Worm (Caenorhabditis elegans) whole organism, L4 larva: ENCODE measurements around the gene Y53G8AR.9.

Source experiments
- F26F4.8 ChIP-seq: fragments of 200-800 bp; sonication (Bioruptor generic); conservative IDR thresholded peaks from 2 replicates; pipeline ENCODE4 v1.3.6; 2022; ENCODE audit warnings: missing genetic modification characterization, missing compliant biosample characterization
- F44E2.7 ChIP-seq: fragments of 200-800 bp; sonication (Bioruptor generic); IDR thresholded peaks from 2 replicates; pipeline ENCODE4 v2.1.2; 2022; ENCODE audit warnings: missing genetic modification characterization, missing compliant biosample characterization
- F49E8.2 ChIP-seq: sonication (generic microtip); optimal IDR thresholded peaks from 2 replicates; lab custom pipeline; 2016; ENCODE audit warnings: missing compliant biosample characterization, mild to moderate bottlenecking, missing genetic modification characterization, borderline replicate concordance
- Y48G9A.11 ChIP-seq: fragments of 200-800 bp; sonication (Bioruptor generic); IDR thresholded peaks from 2 replicates; pipeline ENCODE4 v1.3.6; 2022; ENCODE audit warnings: missing genetic modification reagents, missing genetic modification characterization, missing compliant biosample characterization
- ZK546.5 ChIP-seq, 2 experiments: sonication (generic microtip); optimal IDR thresholded peaks; 2 replicates each; lab custom pipeline; 2017; ENCODE audit warnings: missing biosample characterization in 2 of 2, missing genetic modification characterization in 2 of 2
- aha-1 ChIP-seq: fragments of 150-350 bp; peaks from one replicate; lab custom pipeline; 2014; ENCODE audit warnings: missing biosample characterization, missing genetic modification characterization
- aly-2 ChIP-seq: sonication (generic microtip); optimal IDR thresholded peaks from 2 replicates; lab custom pipeline; 2018; ENCODE audit warnings: missing biosample characterization, missing genetic modification characterization
- attf-4 ChIP-seq: sonication (generic microtip); optimal IDR thresholded peaks from 3 replicates; lab custom pipeline; 2017; ENCODE audit warnings: missing biosample characterization, missing genetic modification characterization
- ceh-20 ChIP-seq: fragments of 200-800 bp; sonication (Bioruptor generic); IDR thresholded peaks from 2 replicates; pipeline ENCODE4 v1.3.6; 2022; ENCODE audit warnings: missing genetic modification reagents, missing genetic modification characterization, missing compliant biosample characterization
- ceh-28 ChIP-seq: fragments of 150-350 bp; optimal IDR thresholded peaks from 2 replicates; lab custom pipeline; 2014; ENCODE audit warnings: missing biosample characterization, missing genetic modification reagents, missing genetic modification characterization
- ceh-32 ChIP-seq: sonication (generic microtip); optimal IDR thresholded peaks from 2 replicates; lab custom pipeline; 2016; ENCODE audit warnings: mild to moderate bottlenecking, missing genetic modification characterization, missing compliant biosample characterization; ENCODE audit not compliant: poor library complexity
- ceh-44 ChIP-seq: fragments of 200-800 bp; sonication (Bioruptor generic); IDR thresholded peaks from 2 replicates; pipeline ENCODE4 v1.3.6; 2022; ENCODE audit warnings: missing genetic modification reagents, missing genetic modification characterization, missing compliant biosample characterization
- ceh-62 ChIP-seq: sonication (generic microtip); optimal IDR thresholded peaks from 2 replicates; lab custom pipeline; 2017; ENCODE audit warnings: missing biosample characterization, missing genetic modification characterization
- ceh-82 ChIP-seq: sonication (generic microtip); optimal IDR thresholded peaks from 2 replicates; lab custom pipeline; 2017; ENCODE audit warnings: missing biosample characterization, missing genetic modification characterization
- cey-2 ChIP-seq: sonication (generic microtip); optimal IDR thresholded peaks from 3 replicates; lab custom pipeline; 2017; ENCODE audit warnings: missing genetic modification characterization, mild to moderate bottlenecking, missing compliant biosample characterization, antibody characterized with exemption, borderline replicate concordance; ENCODE audit not compliant: insufficient read depth
- daf-12 ChIP-seq: fragments of 150-350 bp; optimal IDR thresholded peaks from 2 replicates; lab custom pipeline; 2014; ENCODE audit warnings: missing biosample characterization, missing genetic modification reagents, missing genetic modification characterization
- daf-19 ChIP-seq: fragments of 200-800 bp; sonication (Bioruptor generic); conservative IDR thresholded peaks from 2 replicates; pipeline ENCODE4 v1.3.6; 2022; ENCODE audit warnings: missing genetic modification characterization, missing compliant biosample characterization
- daf-8 ChIP-seq: fragments of 200-800 bp; sonication (Bioruptor generic); IDR thresholded peaks from 2 replicates; pipeline ENCODE4 v1.3.6; 2022; ENCODE audit warnings: missing genetic modification characterization, missing compliant biosample characterization
- dmd-6 ChIP-seq: fragments of 200-800 bp; sonication (Bioruptor generic); IDR thresholded peaks from 2 replicates; pipeline ENCODE4 v1.3.6; 2022; ENCODE audit warnings: missing genetic modification reagents, missing genetic modification characterization, missing compliant biosample characterization
- dpl-1 ChIP-seq: fragments of 150-350 bp; optimal IDR thresholded peaks from 2 replicates; lab custom pipeline; 2014; ENCODE audit warnings: missing biosample characterization, missing genetic modification reagents, missing genetic modification characterization
- dve-1 ChIP-seq: sonication (generic microtip); optimal IDR thresholded peaks from 2 replicates; lab custom pipeline; 2017; ENCODE audit warnings: antibody characterized with exemption, mild to moderate bottlenecking, missing genetic modification characterization, missing compliant biosample characterization; ENCODE audit not compliant: insufficient read depth
- hif-1 ChIP-seq, 2 experiments: sonication (generic microtip); optimal IDR thresholded peaks; 2 replicates each; lab custom pipeline; 2016 to 2017; ENCODE audit warnings: missing compliant biosample characterization in 2 of 2, missing genetic modification characterization in 2 of 2, missing genetic modification reagents in 2 of 2, missing genotype in 2 of 2, mild to moderate bottlenecking in 1 of 2
- hlh-11 ChIP-seq: fragments of 200-800 bp; sonication (Bioruptor generic); optimal IDR thresholded peaks from 2 replicates; lab custom pipeline; 2018; ENCODE audit warnings: mild to moderate bottlenecking, missing genetic modification characterization, missing compliant biosample characterization
- hmg-1.1 ChIP-seq: fragments of 200-800 bp; sonication (Bioruptor generic); IDR thresholded peaks from 2 replicates; pipeline ENCODE4 v1.3.6; 2022; ENCODE audit warnings: missing genetic modification reagents, missing genetic modification characterization, missing compliant biosample characterization
- jun-1 ChIP-seq: fragments of 150-350 bp; optimal IDR thresholded peaks from 2 replicates; lab custom pipeline; 2014; ENCODE audit warnings: missing biosample characterization, missing genetic modification reagents, missing genetic modification characterization
- lin-13 ChIP-seq: fragments of 150-350 bp; optimal IDR thresholded peaks from 2 replicates; lab custom pipeline; 2014; ENCODE audit warnings: missing biosample characterization, missing genetic modification reagents, missing genetic modification characterization
- lin-29 ChIP-seq: fragments of 200-800 bp; sonication (Bioruptor generic); IDR thresholded peaks from 2 replicates; pipeline ENCODE4 v1.3.6; 2022; ENCODE audit warnings: missing genetic modification reagents, missing genetic modification characterization, missing compliant biosample characterization
- lin-38 ChIP-seq: fragments of 200-800 bp; sonication (Bioruptor generic); IDR thresholded peaks from 2 replicates; pipeline ENCODE4 v1.3.6; 2022; ENCODE audit warnings: missing genetic modification reagents, missing genetic modification characterization, missing compliant biosample characterization
- lsy-2 ChIP-seq, 2 experiments: fragments of 150-350 bp in 1 of 2; sonication (generic microtip) in 1 of 2; optimal IDR thresholded peaks; 2 replicates each; lab custom pipeline; 2014 to 2017; ENCODE audit warnings: missing biosample characterization in 2 of 2, missing genetic modification characterization in 2 of 2
- madf-5 ChIP-seq, 2 experiments: fragments of 200-800 bp; sonication (Bioruptor generic); IDR thresholded peaks; 2 replicates each; pipeline ENCODE4 v1.3.6; 2022; ENCODE audit warnings: missing compliant biosample characterization in 2 of 2, missing genetic modification characterization in 2 of 2
- madf-9 ChIP-seq: fragments of 200-800 bp; sonication (Bioruptor generic); conservative IDR thresholded peaks from 2 replicates; pipeline ENCODE4 v1.3.6; 2022; ENCODE audit warnings: missing genetic modification reagents, missing genetic modification characterization, missing compliant biosample characterization
- mdl-1 ChIP-seq, 2 experiments: fragments of 150-350 bp in 1 of 2; sonication (generic microtip) in 1 of 2; optimal IDR thresholded peaks; 2 replicates each; lab custom pipeline; 2014 to 2017; ENCODE audit warnings: missing biosample characterization in 2 of 2, missing genetic modification characterization in 2 of 2
- nhr-10 ChIP-seq: fragments of 150-350 bp; optimal IDR thresholded peaks from 2 replicates; lab custom pipeline; 2014; ENCODE audit warnings: missing biosample characterization, missing genetic modification characterization
- nhr-111 ChIP-seq: fragments of 200-800 bp; sonication (Bioruptor generic); optimal IDR thresholded peaks from 2 replicates; lab custom pipeline; 2018; ENCODE audit warnings: mild to moderate bottlenecking, missing genetic modification characterization, missing compliant biosample characterization
- nhr-41 ChIP-seq: fragments of 200-800 bp; sonication (Bioruptor generic); IDR thresholded peaks from 2 replicates; pipeline ENCODE4 v1.3.6; 2022; ENCODE audit warnings: missing genetic modification reagents, missing genetic modification characterization, missing compliant biosample characterization
- nhr-6 ChIP-seq: fragments of 150-350 bp; optimal IDR thresholded peaks from 2 replicates; lab custom pipeline; 2014; ENCODE audit warnings: missing biosample characterization, missing genetic modification characterization
- nhr-76 ChIP-seq: fragments of 150-350 bp; optimal IDR thresholded peaks from 2 replicates; lab custom pipeline; 2014; ENCODE audit warnings: missing biosample characterization, missing genetic modification characterization
- nhr-77 ChIP-seq: fragments of 150-350 bp; optimal IDR thresholded peaks from 2 replicates; lab custom pipeline; 2014; ENCODE audit warnings: missing biosample characterization, missing genetic modification characterization
- php-3 ChIP-seq: fragments of 200-800 bp; sonication (Bioruptor generic); IDR thresholded peaks from 2 replicates; pipeline ENCODE4 v1.3.6; 2022; ENCODE audit warnings: missing genetic modification reagents, missing genetic modification characterization, missing compliant biosample characterization
- pqm-1 ChIP-seq: sonication (generic microtip); optimal IDR thresholded peaks from 2 replicates; lab custom pipeline; 2017; ENCODE audit warnings: missing biosample characterization, missing genetic modification characterization
- rbr-2 ChIP-seq: sonication (generic microtip); optimal IDR thresholded peaks from 2 replicates; lab custom pipeline; 2016; ENCODE audit warnings: missing genotype, missing genetic modification characterization, missing compliant biosample characterization
- sdz-12 ChIP-seq: fragments of 200-800 bp; sonication (Bioruptor generic); optimal IDR thresholded peaks from 2 replicates; lab custom pipeline; 2018; ENCODE audit warnings: mild to moderate bottlenecking, missing genetic modification characterization, missing compliant biosample characterization
- set-16 ChIP-seq: fragments of 200-800 bp; sonication (Bioruptor generic); IDR thresholded peaks from 2 replicates; pipeline ENCODE4 v1.3.6; 2022; ENCODE audit warnings: missing genetic modification reagents, missing genetic modification characterization, missing compliant biosample characterization
- skn-1 ChIP-seq: fragments of 150-350 bp; optimal IDR thresholded peaks from 2 replicates; lab custom pipeline; 2014; ENCODE audit warnings: missing biosample characterization, missing genetic modification characterization
- snpc-4 ChIP-seq: fragments of 150-350 bp; optimal IDR thresholded peaks from 2 replicates; lab custom pipeline; 2014; ENCODE audit warnings: missing biosample characterization, missing genetic modification characterization
- spr-1 ChIP-seq: sonication (generic microtip); optimal IDR thresholded peaks from 2 replicates; lab custom pipeline; 2016; ENCODE audit warnings: mild to moderate bottlenecking, missing genetic modification characterization, missing compliant biosample characterization
- tag-97 ChIP-seq: fragments of 200-800 bp; sonication (Bioruptor generic); IDR thresholded peaks from 2 replicates; pipeline ENCODE4 v1.3.6; 2022; ENCODE audit warnings: missing genetic modification characterization, missing compliant biosample characterization
- zfp-2 ChIP-seq: sonication (generic microtip); optimal IDR thresholded peaks from 2 replicates; lab custom pipeline; 2016; ENCODE audit warnings: mild to moderate bottlenecking, missing genetic modification characterization, missing compliant biosample characterization
- zip-11 ChIP-seq: fragments of 200-800 bp; sonication (Bioruptor generic); IDR thresholded peaks from 2 replicates; pipeline ENCODE4 v1.3.6; 2022; ENCODE audit warnings: missing genetic modification characterization, missing compliant biosample characterization
- zip-2 ChIP-seq: fragments of 150-350 bp; optimal IDR thresholded peaks from 2 replicates; lab custom pipeline; 2014; ENCODE audit warnings: missing biosample characterization, missing genetic modification characterization

Gene Y53G8AR.9

DNA sequence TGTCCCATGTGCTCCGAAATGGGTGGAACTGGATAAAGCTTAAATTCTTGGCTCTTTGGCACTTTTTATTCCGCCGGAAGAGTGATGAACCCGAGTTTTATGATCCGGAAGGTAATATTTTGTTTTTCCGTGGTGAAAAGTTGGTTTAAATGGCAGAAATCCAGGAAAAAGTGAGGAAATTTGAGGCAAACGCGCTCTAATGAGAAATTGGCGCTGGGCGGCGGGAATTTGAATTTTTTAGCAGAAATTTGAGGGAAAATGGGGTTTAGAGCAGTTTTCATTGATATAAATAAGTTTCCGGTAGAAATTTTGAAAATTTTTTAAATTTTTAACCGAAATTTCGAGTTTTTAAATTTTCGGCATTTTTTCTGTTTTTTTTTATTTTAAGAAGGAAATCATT, 9.4 kb downstream of the Y53G8AR.9 start:
- TF ChIP-seq lin-38 (GFP tag; lab: Robert Waterston, UW) (peak; percentile 68), hif-1 (tag; optimal IDR thresholded peaks at IDR 0.05; lab: Kevin White, UChicago) (no peak), spr-1 (no peak), cey-2 (tag; lab: Kevin White, UChicago) (no peak)

DNA sequence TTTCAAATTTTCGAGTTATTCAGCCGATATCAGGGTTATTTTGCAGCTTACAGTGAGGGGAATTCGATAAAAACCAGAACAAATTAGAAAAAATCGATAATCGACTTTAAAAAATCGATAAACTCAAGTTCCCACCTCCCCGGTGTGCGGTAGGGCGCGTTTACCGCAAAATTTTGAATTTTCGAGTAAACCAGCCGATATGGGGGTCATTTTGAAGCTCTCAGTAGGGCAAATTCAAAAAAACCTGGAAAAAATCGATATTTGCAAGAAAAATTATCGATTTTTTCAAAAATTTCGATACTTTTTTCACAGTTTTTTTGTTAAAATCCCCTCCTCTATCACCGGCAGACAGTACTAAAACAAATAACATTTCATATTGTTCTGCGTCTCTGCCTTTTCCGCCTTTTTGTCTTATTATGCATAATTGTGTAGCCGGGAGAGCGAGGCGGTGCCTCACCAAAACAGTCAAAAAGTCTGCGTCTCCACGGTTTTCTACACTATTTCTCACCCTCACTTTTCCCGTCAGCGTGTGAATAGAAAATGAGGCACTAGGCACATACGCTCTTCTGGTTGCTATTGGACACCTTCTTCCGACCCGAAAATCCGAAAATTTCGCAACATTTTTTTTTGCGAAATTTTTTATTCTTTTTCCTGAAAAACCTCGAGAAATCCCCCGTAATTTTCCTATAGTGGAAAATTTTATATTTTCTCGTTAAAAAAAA, 10.0 kb downstream of the Y53G8AR.9 start, which contains the start of gene ral-1:
Gene ral-1, plus strand, starts transcription at position 435 of the 722 bp plus-strand sequence.
- TF ChIP-seq zip-2 (tag; lab: Kevin White, UChicago): no peak
- peak in 1 of 2 experiments; percentile 26 for TF ChIP-seq lsy-2 (tag; optimal IDR thresholded peaks at IDR 0.05; lab: Kevin White, UChicago)
- TF ChIP-seq nhr-6 (tag; lab: Kevin White, UChicago): peak; percentile 53
- no peak; the same call in 1 of the 2 replicates for TF ChIP-seq lin-38 (GFP tag; lab: Robert Waterston, UW)
- no peak for TF ChIP-seq nhr-41 (GFP tag; lab: Robert Waterston, UW)
- no peak for TF ChIP-seq nhr-10 (tag; lab: Kevin White, UChicago)
- TF ChIP-seq snpc-4 (tag; lab: Kevin White, UChicago): no peak
- no peak for TF ChIP-seq lin-29 (GFP tag; lab: Robert Waterston, UW)
- no peak for TF ChIP-seq rbr-2 (tag; lab: Kevin White, UChicago)
- TF ChIP-seq ceh-44 (GFP tag; lab: Robert Waterston, UW): no peak
- TF ChIP-seq hlh-11 (tag; lab: Kevin White, UChicago): peak; percentile 3
- no peak for TF ChIP-seq jun-1 (tag; lab: Kevin White, UChicago)
- TF ChIP-seq zip-11 (GFP tag; lab: Robert Waterston, UW): no peak
- TF ChIP-seq nhr-77 (tag; lab: Kevin White, UChicago): no peak
- TF ChIP-seq ZK546.5 (tag; optimal IDR thresholded peaks at IDR 0.05; lab: Kevin White, UChicago): no peak
- no peak for TF ChIP-seq F26F4.8
- TF ChIP-seq attf-4: no peak
- no peak for TF ChIP-seq sdz-12 (GFP tag; lab: Kevin White, UChicago)
- TF ChIP-seq madf-5 (GFP tag; IDR thresholded peaks at IDR 0.05; lab: Robert Waterston, UW): no peak
- TF ChIP-seq nhr-111 (GFP tag; lab: Kevin White, UChicago): no peak
- no peak for TF ChIP-seq F49E8.2 (tag; lab: Kevin White, UChicago)
- TF ChIP-seq ceh-62: no peak
- no peak for TF ChIP-seq dmd-6 (GFP tag; lab: Robert Waterston, UW)
- no peak for TF ChIP-seq ceh-82 (tag; lab: Kevin White, UChicago)
- peak; percentile 3 for TF ChIP-seq dpl-1 (GFP tag; lab: Kevin White, UChicago)
- no peak for TF ChIP-seq pqm-1 (tag; lab: Kevin White, UChicago)
- TF ChIP-seq Y48G9A.11: no peak
- no peak for TF ChIP-seq lin-13 (GFP tag; lab: Kevin White, UChicago)
- TF ChIP-seq daf-19 (GFP tag; lab: Robert Waterston, UW): no peak
- TF ChIP-seq tag-97 (GFP tag; lab: Robert Waterston, UW): no peak
- TF ChIP-seq aly-2 (tag; lab: Kevin White, UChicago): no peak
- TF ChIP-seq ceh-32 (tag; lab: Kevin White, UChicago): no peak
- TF ChIP-seq ceh-28 (tag; lab: Kevin White, UChicago): peak; percentile 85
- TF ChIP-seq F44E2.7: no peak
- peak; percentile 46 for TF ChIP-seq dve-1 (tag; lab: Kevin White, UChicago)
- no peak for TF ChIP-seq nhr-76 (tag; lab: Kevin White, UChicago)
- no peak for TF ChIP-seq zfp-2 (tag; lab: Kevin White, UChicago)
- TF ChIP-seq set-16 (GFP tag; lab: Robert Waterston, UW): no peak
- TF ChIP-seq daf-12 (tag; lab: Kevin White, UChicago): no peak
- TF ChIP-seq daf-8 (GFP tag; lab: Robert Waterston, UW): no peak
- no peak for TF ChIP-seq skn-1 (tag; lab: Kevin White, UChicago)
- TF ChIP-seq hmg-1.1 (GFP tag; lab: Robert Waterston, UW): no peak
- TF ChIP-seq ceh-20 (GFP tag; lab: Robert Waterston, UW): no peak
- TF ChIP-seq php-3 (GFP tag; lab: Robert Waterston, UW): no peak
- no peak for TF ChIP-seq mdl-1 (tag; optimal IDR thresholded peaks at IDR 0.05; lab: Kevin White, UChicago)
- TF ChIP-seq madf-9 (GFP tag; lab: Robert Waterston, UW): no peak
- TF ChIP-seq aha-1 (tag; lab: Kevin White, UChicago): no peak
